Fruit fly (Drosophila melanogaster) Kc167 (cell line): ENCODE data around the gene CG42682.

Experiments used
- Sin3A ChIP-seq: fragments of >200 bp; optimal IDR thresholded peaks from 2 replicates; lab custom pipeline; 2018; ENCODE audit warnings: missing external identifiers
- insv ChIP-seq: fragments of >200 bp; optimal IDR thresholded peaks from 3 replicates; lab custom pipeline; 2018; ENCODE audit warnings: missing external identifiers
- ttk ChIP-seq: sonication (Bioruptor generic); optimal IDR thresholded peaks from 2 replicates; lab custom pipeline; 2017; ENCODE audit warnings: missing external identifiers

DNA sequence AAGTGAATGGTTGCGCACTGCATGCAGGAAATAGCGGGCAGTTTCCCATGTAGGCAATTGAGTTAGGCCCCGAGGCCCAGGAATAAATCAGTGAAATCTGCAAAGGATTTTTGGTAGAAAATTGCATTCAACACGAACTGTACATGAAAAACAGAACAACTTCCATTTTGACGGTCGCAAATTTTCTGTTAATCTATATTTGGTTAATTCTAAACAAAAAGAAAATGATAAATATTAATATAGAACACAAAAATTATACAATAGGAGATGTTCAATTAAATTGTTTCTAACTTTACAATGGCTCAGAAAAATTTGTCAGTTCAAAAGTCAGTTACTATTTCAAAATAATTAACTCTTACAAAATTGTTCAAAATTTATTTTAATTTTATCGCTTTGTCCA is 40.1 kb upstream of the CG42682 start, which contains the start of gene CG33308:
- TF ChIP-seq insv (lab: Kevin White, UChicago) = no peak
- TF ChIP-seq ttk (lab: Kevin White, UChicago) = no peak
- TF ChIP-seq Sin3A (lab: Kevin White, UChicago) = no peak
